Worm (Caenorhabditis elegans) whole organism, dauer: ENCODE measurements around the gene C17C3.9.

Experiments
- unc-62 ChIP-seq: sonication (generic microtip); optimal IDR thresholded peaks from 2 replicates; lab custom pipeline; 2017; ENCODE audit warnings: missing biosample characterization, missing genetic modification reagents, missing genetic modification characterization

Gene C17C3.9

DNA sequence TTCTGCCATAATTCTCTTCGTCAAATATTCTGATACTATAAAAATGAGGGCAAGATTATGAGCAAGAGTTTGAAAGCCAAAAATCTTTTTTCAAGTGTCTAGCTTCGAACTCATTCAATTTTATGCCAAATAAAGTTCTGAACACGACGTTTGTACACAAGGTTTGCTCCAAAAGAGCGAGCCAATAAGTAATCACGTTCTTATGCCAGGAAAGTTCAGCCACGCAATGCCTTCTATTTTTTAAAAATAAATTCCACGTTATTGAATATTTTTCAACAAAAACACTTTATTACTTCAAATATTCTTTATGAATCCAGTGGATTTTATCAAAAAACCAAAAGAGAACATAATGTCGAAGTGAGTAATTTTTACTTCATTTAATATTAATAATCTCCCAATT is 44.2 kb downstream of the C17C3.9 start, which contains the start of gene nep-5:
nep-5 (plus strand) TSS at position 301 of the 400 bp plus-strand sequence.
- no peak for TF ChIP-seq unc-62 (GFP tag; lab: Kevin White, UChicago)

DNA sequence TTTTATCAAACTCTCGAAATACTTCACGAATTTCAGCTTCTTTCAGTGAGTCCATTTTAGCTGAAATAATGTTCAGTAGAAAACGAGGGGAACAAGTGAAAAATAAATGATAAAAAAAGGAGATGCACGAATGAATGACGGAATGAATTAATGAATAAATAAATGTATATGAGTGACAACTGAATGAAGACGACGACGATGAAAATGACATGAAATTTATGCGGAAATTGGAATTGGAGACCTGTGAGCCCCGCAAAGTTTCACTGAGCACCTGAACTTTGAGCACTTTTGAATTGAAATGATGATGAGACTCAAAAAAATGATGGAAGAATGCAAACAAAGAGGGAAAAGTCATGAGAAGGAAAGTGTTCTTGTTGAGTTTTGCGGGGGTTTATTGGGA is 50.1 kb downstream of the C17C3.9 start, which contains the start of gene cal-8:
cal-8 (minus strand) TSS at position 60 of the 400 bp plus-strand sequence.
- TF ChIP-seq unc-62 (GFP tag; lab: Kevin White, UChicago), result no peak
